Worm (Caenorhabditis elegans) whole organism, L4 larva: ENCODE measurements around the gene F18A1.1.

ENCODE experiments used
- F49E8.2 ChIP-seq: sonication (generic microtip); optimal IDR thresholded peaks from 2 replicates; lab custom pipeline; 2016; ENCODE audit warnings: missing compliant biosample characterization, mild to moderate bottlenecking, missing genetic modification characterization, borderline replicate concordance
- R02D3.7 ChIP-seq: fragments of 150-350 bp; sonication (generic microtip); optimal IDR thresholded peaks from 3 replicates; lab custom pipeline; 2014; ENCODE audit warnings: missing biosample characterization, missing genetic modification characterization
- ama-1 ChIP-seq: fragments of 150-350 bp; optimal IDR thresholded peaks from 2 replicates; lab custom pipeline; 2014; ENCODE audit warnings: inconsistent platforms, mixed read lengths
- ceh-28 ChIP-seq: fragments of 150-350 bp; optimal IDR thresholded peaks from 2 replicates; lab custom pipeline; 2014; ENCODE audit warnings: missing biosample characterization, missing genetic modification reagents, missing genetic modification characterization
- ctbp-1 ChIP-seq: fragments of 200-800 bp; sonication (Bioruptor generic); IDR thresholded peaks from 2 replicates; pipeline ENCODE4 v1.3.6; 2022; ENCODE audit warnings: missing genetic modification reagents, missing genetic modification characterization, missing compliant biosample characterization
- daf-8 ChIP-seq: fragments of 200-800 bp; sonication (Bioruptor generic); IDR thresholded peaks from 2 replicates; pipeline ENCODE4 v1.3.6; 2022; ENCODE audit warnings: missing genetic modification characterization, missing compliant biosample characterization
- lin-15B ChIP-seq: fragments of 150-350 bp; sonication (generic microtip); optimal IDR thresholded peaks from 3 replicates; lab custom pipeline; 2014; ENCODE audit warnings: missing biosample characterization, missing genetic modification characterization
- lin-39 ChIP-seq: fragments of 150-350 bp; optimal IDR thresholded peaks from 2 replicates; lab custom pipeline; 2014; ENCODE audit warnings: missing biosample characterization, missing genetic modification reagents, missing genetic modification characterization
- nhr-11 ChIP-seq: fragments of 150-350 bp; optimal IDR thresholded peaks from 2 replicates; lab custom pipeline; 2014; ENCODE audit warnings: missing biosample characterization, missing genetic modification characterization
- nhr-28 ChIP-seq: fragments of 150-350 bp; optimal IDR thresholded peaks from 2 replicates; lab custom pipeline; 2014; ENCODE audit warnings: missing biosample characterization, missing genetic modification characterization
- set-16 ChIP-seq: fragments of 200-800 bp; sonication (Bioruptor generic); IDR thresholded peaks from 2 replicates; pipeline ENCODE4 v1.3.6; 2022; ENCODE audit warnings: missing genetic modification reagents, missing genetic modification characterization, missing compliant biosample characterization

ce11 chrII:7675752-7676151, 8.9 kb upstream of the F18A1.1 start:
- no peak for TF ChIP-seq R02D3.7
- no peak for TF ChIP-seq ama-1 (lab: Kevin White, UChicago)
- no peak for TF ChIP-seq ceh-28 (tag; lab: Kevin White, UChicago)
- no peak for TF ChIP-seq F49E8.2 (tag; lab: Kevin White, UChicago)
- no peak for TF ChIP-seq daf-8 (GFP tag; lab: Robert Waterston, UW)
- TF ChIP-seq nhr-28, result no peak
- no peak for TF ChIP-seq nhr-11
- no peak for TF ChIP-seq lin-15B (tag; lab: Kevin White, UChicago)
- TF ChIP-seq set-16 (GFP tag; lab: Robert Waterston, UW), result no peak
- no peak for TF ChIP-seq lin-39
- no peak for TF ChIP-seq ctbp-1
